Worm (Caenorhabditis elegans) whole organism, late embryonic: ENCODE results near the gene F48F5.6.

ENCODE experiments used
- nhr-11 ChIP-seq: fragments of 150-350 bp; optimal IDR thresholded peaks from 2 replicates; lab custom pipeline; 2014; ENCODE audit warnings: missing biosample characterization, missing genetic modification characterization
- pha-2 ChIP-seq: sonication (generic microtip); optimal IDR thresholded peaks from 2 replicates; lab custom pipeline; 2017; ENCODE audit warnings: mild to moderate bottlenecking, missing genetic modification characterization, missing compliant biosample characterization

DNA sequence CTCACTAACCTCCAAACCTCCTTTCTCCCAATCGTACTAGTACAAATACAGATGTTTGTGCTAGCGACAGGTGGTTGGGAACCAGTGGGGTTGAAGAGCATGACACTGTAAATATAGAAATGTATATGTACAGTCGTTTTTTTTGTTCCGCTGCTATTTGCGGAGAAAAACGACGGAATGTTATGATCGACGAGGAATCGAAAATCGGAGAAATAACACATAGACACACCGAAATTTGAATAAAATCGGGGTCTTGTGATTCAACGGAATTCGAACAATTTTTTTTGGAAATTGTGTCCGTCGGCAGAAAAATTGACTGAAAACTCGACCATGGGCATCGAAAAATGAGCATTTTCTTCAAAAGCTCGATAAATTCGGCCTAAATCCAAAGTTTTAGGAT is 41.3 kb downstream of the F48F5.6 start, which contains the start of gene F53H2.3:
- TF ChIP-seq nhr-11 (tag; lab: Kevin White, UChicago) = no peak
- TF ChIP-seq pha-2 (tag; lab: Kevin White, UChicago) = no peak
